Worm (Caenorhabditis elegans): ENCODE data around the gene nlt-1.

- TF ChIP-seq egl-27 (tag; optimal IDR thresholded peaks at IDR 0.05) = no peak
- TF ChIP-seq madf-5 (GFP tag; IDR thresholded peaks at IDR 0.05) = no peak
- TF ChIP-seq pqm-1 (tag; optimal IDR thresholded peaks at IDR 0.05) = no peak
- no peak for TF ChIP-seq ama-1 (optimal IDR thresholded peaks at IDR 0.05)
- TF ChIP-seq nhr-237 (tag; optimal IDR thresholded peaks at IDR 0.05) = no peak
- TF ChIP-seq zag-1 (tag; optimal IDR thresholded peaks at IDR 0.05) = no peak
- TF ChIP-seq tra-1 (GFP tag; IDR thresholded peaks at IDR 0.05) = no peak
- no peak for TF ChIP-seq jun-1 (tag; optimal IDR thresholded peaks at IDR 0.05)
- no peak for TF ChIP-seq spr-1 (tag; optimal IDR thresholded peaks at IDR 0.05)
- no peak for TF ChIP-seq mdt-29 (GFP tag; IDR thresholded peaks at IDR 0.05)
Measured at ce11 chrII:9976405-9976804, 24.5 kb downstream of the nlt-1 start, which contains the start of gene R53.8.

Data from whole organism, L4 larva.